Fruit fly (Drosophila melanogaster) whole organism, embryonic: Measurements from ENCODE around the gene Pgd.

Source experiments
- Abd-B ChIP-seq: fragments of 200-800 bp; sonication (Bioruptor generic); optimal IDR thresholded peaks from 2 replicates; lab custom pipeline; 2018; ENCODE audit warnings: missing biosample characterization, mild to moderate bottlenecking, missing genetic modification characterization, moderate library complexity
- Ada2b ChIP-seq: fragments of 200-800 bp; sonication (Bioruptor generic); IDR thresholded peaks from 2 replicates; pipeline ENCODE4 v1.3.6; 2022; ENCODE audit warnings: missing biosample characterization, missing genetic modification characterization
- Bteb2 ChIP-seq: fragments of 200-800 bp; sonication (Bioruptor generic); optimal IDR thresholded peaks from 2 replicates; lab custom pipeline; 2016; ENCODE audit warnings: missing biosample characterization, missing genetic modification characterization
- CG10979 ChIP-seq: fragments of 200-800 bp; sonication (Bioruptor generic); optimal IDR thresholded peaks from 2 replicates; lab custom pipeline; 2018; ENCODE audit warnings: missing biosample characterization, mild to moderate bottlenecking, missing genetic modification characterization, moderate library complexity
- CG11093 ChIP-seq: fragments of 200-800 bp; sonication (Bioruptor generic); IDR thresholded peaks from 3 replicates; pipeline ENCODE4 v1.3.6; 2022; ENCODE audit warnings: missing biosample characterization, missing genetic modification characterization
- CG11456 ChIP-seq: fragments of 200-800 bp; sonication (Bioruptor generic); IDR thresholded peaks from 3 replicates; pipeline ENCODE4 v1.3.6; 2022; ENCODE audit warnings: missing biosample characterization, missing genetic modification characterization
- CG12219 ChIP-seq: fragments of 200-800 bp; sonication (Bioruptor generic); optimal IDR thresholded peaks from 3 replicates; lab custom pipeline; 2018; ENCODE audit warnings: missing biosample characterization, mild to moderate bottlenecking, missing genetic modification characterization
- CG14014 ChIP-seq: fragments of 200-800 bp; sonication (Bioruptor generic); IDR thresholded peaks from 2 replicates; pipeline ENCODE4 v1.3.6; 2022; ENCODE audit warnings: missing biosample characterization, missing genetic modification characterization
- CG14441 ChIP-seq: fragments of 200-800 bp; sonication (Bioruptor generic); IDR thresholded peaks from 2 replicates; pipeline ENCODE4 v1.3.6; 2022; ENCODE audit warnings: missing biosample characterization, missing genetic modification characterization
- CG15479 ChIP-seq: fragments of 200-800 bp; sonication (Bioruptor generic); optimal IDR thresholded peaks from 3 replicates; lab custom pipeline; 2019; ENCODE audit warnings: missing biosample characterization, mild to moderate bottlenecking, missing genetic modification characterization, moderate library complexity
- CG15514 ChIP-seq: fragments of 200-800 bp; sonication (Bioruptor generic); optimal IDR thresholded peaks from 3 replicates; lab custom pipeline; 2017; ENCODE audit warnings: missing biosample characterization, missing genetic modification characterization, mild to moderate bottlenecking, moderate library complexity, missing genetic modification reagents
- CG15601 ChIP-seq: fragments of 200-800 bp; sonication (Bioruptor generic); optimal IDR thresholded peaks from 3 replicates; lab custom pipeline; 2019; ENCODE audit warnings: missing biosample characterization, mild to moderate bottlenecking, missing genetic modification characterization, moderate library complexity
- CG15696 ChIP-seq: fragments of 200-800 bp; sonication (Bioruptor generic); optimal IDR thresholded peaks from 2 replicates; lab custom pipeline; 2019; ENCODE audit warnings: missing biosample characterization, mild to moderate bottlenecking, missing genetic modification characterization, moderate library complexity
- CG1602 ChIP-seq: fragments of 200-800 bp; sonication (Bioruptor generic); optimal IDR thresholded peaks from 3 replicates; lab custom pipeline; 2016; ENCODE audit warnings: missing biosample characterization, missing genetic modification characterization
- CG1647 ChIP-seq: fragments of 200-800 bp; sonication (Bioruptor generic); optimal IDR thresholded peaks from 3 replicates; lab custom pipeline; 2016; ENCODE audit warnings: missing biosample characterization, missing genetic modification characterization
- CG16815 ChIP-seq: fragments of 200-800 bp; sonication (Bioruptor generic); optimal IDR thresholded peaks from 3 replicates; lab custom pipeline; 2017; ENCODE audit warnings: missing biosample characterization, mild to moderate bottlenecking, missing genetic modification characterization
- CG3065 ChIP-seq: fragments of 200-800 bp; sonication (Bioruptor generic); optimal IDR thresholded peaks from 2 replicates; lab custom pipeline; 2016; ENCODE audit warnings: missing biosample characterization, missing genetic modification characterization
- CG31388 ChIP-seq: fragments of 200-800 bp; sonication (Bioruptor generic); optimal IDR thresholded peaks from 2 replicates; lab custom pipeline; 2016; ENCODE audit warnings: missing biosample characterization, missing genetic modification characterization
- CG3163 ChIP-seq: fragments of 200-800 bp; sonication (Bioruptor generic); optimal IDR thresholded peaks from 3 replicates; lab custom pipeline; 2016; ENCODE audit warnings: missing biosample characterization, missing genetic modification characterization
- CG4730 ChIP-seq: fragments of 200-800 bp; sonication (Bioruptor generic); IDR thresholded peaks from 2 replicates; pipeline ENCODE4 v1.3.6; 2022; ENCODE audit warnings: missing biosample characterization, missing genetic modification characterization
- CG4854 ChIP-seq: fragments of 200-800 bp; sonication (Bioruptor generic); optimal IDR thresholded peaks from 2 replicates; lab custom pipeline; 2016; ENCODE audit warnings: missing biosample characterization, missing genetic modification characterization, inconsistent platforms
- CG7271 ChIP-seq: fragments of 200-800 bp; sonication (Bioruptor generic); optimal IDR thresholded peaks from 2 replicates; lab custom pipeline; 2018; ENCODE audit warnings: missing biosample characterization, mild to moderate bottlenecking, missing genetic modification characterization, moderate library complexity
- CG8478 ChIP-seq: fragments of >200 bp; optimal IDR thresholded peaks from 2 replicates; lab custom pipeline; 2018
- Fer3 ChIP-seq: fragments of 200-800 bp; sonication (Bioruptor generic); optimal IDR thresholded peaks from 2 replicates; lab custom pipeline; 2018; ENCODE audit warnings: missing biosample characterization, mild to moderate bottlenecking, missing genetic modification characterization, moderate library complexity
- H15 ChIP-seq: fragments of 200-800 bp; sonication (Bioruptor generic); IDR thresholded peaks from 3 replicates; pipeline ENCODE4 v1.3.6; 2022; ENCODE audit warnings: missing biosample characterization, missing genetic modification characterization
- HLHmδ ChIP-seq: fragments of 200-800 bp; sonication (Bioruptor generic); optimal IDR thresholded peaks from 2 replicates; lab custom pipeline; 2018; ENCODE audit warnings: missing biosample characterization, mild to moderate bottlenecking, missing genetic modification characterization, moderate library complexity
- Hey ChIP-seq: fragments of 200-800 bp; sonication (Bioruptor generic); optimal IDR thresholded peaks from 3 replicates; lab custom pipeline; 2018; ENCODE audit warnings: missing biosample characterization, mild to moderate bottlenecking, missing genetic modification characterization
- Hr39 ChIP-seq: fragments of >200 bp; optimal IDR thresholded peaks from 2 replicates; lab custom pipeline; 2017
- Lim3 ChIP-seq: fragments of 200-800 bp; sonication (Bioruptor generic); IDR thresholded peaks from 2 replicates; pipeline ENCODE4 v1.3.6; 2022; ENCODE audit warnings: missing biosample characterization, missing genetic modification characterization
- MBD-R2 ChIP-seq: fragments of 200-800 bp; sonication (Bioruptor generic); IDR thresholded peaks from 2 replicates; pipeline ENCODE4 v1.3.6; 2022; ENCODE audit warnings: missing biosample characterization, missing genetic modification characterization
- MTF-1 ChIP-seq: fragments of 200-800 bp; sonication (Bioruptor generic); optimal IDR thresholded peaks from 2 replicates; lab custom pipeline; 2018; ENCODE audit warnings: missing biosample characterization, mild to moderate bottlenecking, missing genetic modification characterization, borderline replicate concordance
- Mes4 ChIP-seq: fragments of 200-800 bp; sonication (Bioruptor generic); optimal IDR thresholded peaks from 2 replicates; lab custom pipeline; 2016; ENCODE audit warnings: missing biosample characterization, missing genetic modification characterization
- Mrtf ChIP-seq: fragments of 200-800 bp; sonication (Bioruptor generic); IDR thresholded peaks from 3 replicates; pipeline ENCODE4 v1.3.6; 2022; ENCODE audit warnings: missing biosample characterization, missing genetic modification characterization
- NfI ChIP-seq: fragments of 200-800 bp; sonication (Bioruptor generic); optimal IDR thresholded peaks from 3 replicates; lab custom pipeline; 2018; ENCODE audit warnings: missing biosample characterization, mild to moderate bottlenecking, missing genetic modification characterization, moderate library complexity
- Rx ChIP-seq: fragments of 200-800 bp; sonication (Bioruptor generic); IDR thresholded peaks from 2 replicates; pipeline ENCODE4 v1.3.6; 2022; ENCODE audit warnings: missing biosample characterization, missing genetic modification characterization
- Side ChIP-seq: fragments of 200-800 bp; sonication (Bioruptor generic); optimal IDR thresholded peaks from 2 replicates; lab custom pipeline; 2016; ENCODE audit warnings: missing biosample characterization, missing genetic modification characterization
- Xrp1 ChIP-seq: fragments of 200-800 bp; sonication (Bioruptor generic); IDR thresholded peaks from 2 replicates; pipeline ENCODE4 v1.3.6; 2022; ENCODE audit warnings: missing biosample characterization, missing genetic modification characterization
- az2 ChIP-seq: fragments of 200-800 bp; sonication (Bioruptor generic); optimal IDR thresholded peaks from 3 replicates; lab custom pipeline; 2016; ENCODE audit warnings: missing biosample characterization, missing genetic modification characterization
- da ChIP-seq: fragments of 200-800 bp; sonication (Bioruptor generic); optimal IDR thresholded peaks from 2 replicates; lab custom pipeline; 2016; ENCODE audit warnings: missing biosample characterization, missing genetic modification characterization
- dati ChIP-seq: fragments of 200-800 bp; sonication (Bioruptor generic); IDR thresholded peaks from 2 replicates; pipeline ENCODE4 v1.3.6; 2022; ENCODE audit warnings: missing biosample characterization, missing genetic modification characterization
- hbn ChIP-seq: fragments of 200-800 bp; sonication (Bioruptor generic); IDR thresholded peaks from 2 replicates; pipeline ENCODE4 v1.3.6; 2022; ENCODE audit warnings: missing biosample characterization, missing genetic modification characterization; ENCODE audit not compliant: partially characterized antibody
- hkb ChIP-seq, 2 experiments: fragments of 200-800 bp in 1 of 2; fragments of >200 bp in 1 of 2; sonication (Bioruptor generic) in 1 of 2; IDR thresholded peaks in 1 of 2; optimal IDR thresholded peaks in 1 of 2; 2 replicates each; pipeline versions ENCODE4 v1.3.6 to Lab custom; 2017 to 2022; ENCODE audit warnings: missing biosample characterization in 1 of 2, missing genetic modification characterization in 1 of 2
- lbe ChIP-seq: fragments of 200-800 bp; sonication (Bioruptor generic); optimal IDR thresholded peaks from 2 replicates; lab custom pipeline; 2016; ENCODE audit warnings: missing biosample characterization, mild to moderate bottlenecking, missing genetic modification characterization
- nau ChIP-seq: fragments of 200-800 bp; sonication (Bioruptor generic); optimal IDR thresholded peaks from 3 replicates; lab custom pipeline; 2017; ENCODE audit warnings: missing biosample characterization, mild to moderate bottlenecking, missing genetic modification characterization, missing genetic modification reagents
- psq ChIP-seq: fragments of 200-800 bp; sonication (Bioruptor generic); optimal IDR thresholded peaks from 2 replicates; lab custom pipeline; 2017; ENCODE audit warnings: missing biosample characterization, missing genetic modification characterization
- repo ChIP-seq: fragments of 200-800 bp; sonication (Bioruptor generic); optimal IDR thresholded peaks from 2 replicates; lab custom pipeline; 2016; ENCODE audit warnings: missing biosample characterization, missing genetic modification characterization
- sc ChIP-seq, 3 experiments: fragments of >200 bp in 2 of 3; fragments of 200-800 bp in 1 of 3; sonication (Bioruptor generic) in 1 of 3; optimal IDR thresholded peaks; 2 replicates in 2 of 3; 3 replicates in 1 of 3; lab custom pipeline; 2017; ENCODE audit warnings: mild to moderate bottlenecking in 1 of 3, missing biosample characterization in 1 of 3, missing genetic modification characterization in 1 of 3, missing genetic modification reagents in 1 of 3
- scrt ChIP-seq: fragments of 200-800 bp; sonication (Bioruptor generic); optimal IDR thresholded peaks from 2 replicates; lab custom pipeline; 2018; ENCODE audit warnings: missing biosample characterization, mild to moderate bottlenecking, missing genetic modification characterization, moderate library complexity
- ssp ChIP-seq: fragments of 200-800 bp; sonication (Bioruptor generic); IDR thresholded peaks from 2 replicates; pipeline ENCODE4 v1.3.6; 2022; ENCODE audit warnings: missing biosample characterization, missing genetic modification characterization
- toy ChIP-seq: fragments of 200-800 bp; sonication (Bioruptor generic); IDR thresholded peaks from 2 replicates; pipeline ENCODE4 v1.3.6; 2022; ENCODE audit warnings: missing biosample characterization, missing genetic modification characterization
- tx ChIP-seq: fragments of 200-800 bp; sonication (Bioruptor generic); optimal IDR thresholded peaks from 2 replicates; lab custom pipeline; 2016; ENCODE audit warnings: missing biosample characterization, missing genetic modification characterization
- vnd ChIP-seq: fragments of 200-800 bp; sonication (Bioruptor generic); IDR thresholded peaks from 3 replicates; pipeline ENCODE4 v1.3.6; 2022; ENCODE audit warnings: missing biosample characterization, missing genetic modification characterization; ENCODE audit not compliant: partially characterized antibody

The Pgd gene

dm6 chrX:2166129-2166528 lies 21.2 kb downstream of the Pgd start (continued):
- TF ChIP-seq CG16815 (GFP tag; lab: Kevin White, UChicago) (no peak), Fer3 (tag; lab: Kevin White, UChicago) (no peak), Rx (GFP tag; lab: Robert Waterston, UW) (no peak), CG3065 (no peak), hbn (no peak), CG12219 (GFP tag; lab: Kevin White, UChicago) (no peak), Side (GFP tag; lab: Kevin White, UChicago) (no peak), CG15514 (GFP tag; lab: Kevin White, UChicago) (no peak), CG15696 (tag; lab: Kevin White, UChicago) (no peak), toy (no peak), CG10979 (peak; percentile 53), Bteb2 (GFP tag; lab: Kevin White, UChicago) (no peak), CG4854 (GFP tag; lab: Kevin White, UChicago) (no peak), tx (GFP tag; lab: Kevin White, UChicago) (no peak), Lim3 (GFP tag; lab: Robert Waterston, UW) (no peak), CG14441 (GFP tag; lab: Robert Waterston, UW) (0 out of 2 replicates have a peak, but pooled peaks have one; percentile 14), CG31388 (GFP tag; lab: Kevin White, UChicago) (no peak), lbe (GFP tag; lab: Kevin White, UChicago) (no peak), az2 (GFP tag; lab: Kevin White, UChicago) (peak; percentile 49), vnd (no peak), ssp (GFP tag; lab: Robert Waterston, UW) (no peak), HLHmδ (GFP tag; lab: Kevin White, UChicago) (no peak), dati (GFP tag; lab: Robert Waterston, UW) (peak; percentile 62; the same call in 1 of the 2 replicates), MTF-1 (no peak), CG3163 (GFP tag; lab: Kevin White, UChicago) (no peak), da (no peak), repo (GFP tag; lab: Kevin White, UChicago) (peak; percentile 0), Hey (tag; lab: Kevin White, UChicago) (no peak), psq (no peak), CG14014 (GFP tag; lab: Robert Waterston, UW) (no peak), CG15479 (no peak), scrt (no peak), Xrp1 (GFP tag; lab: Robert Waterston, UW) (peak; percentile 48; the same call in 1 of the 2 replicates), hkb (optimal IDR thresholded peaks at IDR 0.05; lab: Kevin White, UChicago) (no peak), hkb (GFP tag; IDR thresholded peaks at IDR 0.05; lab: Robert Waterston, UW) (peak; percentile 65), Abd-B (no peak), CG11456 (GFP tag; lab: Robert Waterston, UW) (no peak), Ada2b (GFP tag; lab: Robert Waterston, UW) (peak; percentile 43), CG1602 (peak; percentile 19), CG15601 (tag; lab: Kevin White, UChicago) (no peak), CG4730 (GFP tag; lab: Robert Waterston, UW) (no peak), CG11093 (GFP tag; lab: Robert Waterston, UW) (no peak), nau (no peak), NfI (GFP tag; lab: Kevin White, UChicago) (peak; percentile 28), Hr39 (no peak), CG1647 (GFP tag; lab: Kevin White, UChicago) (no peak), Mrtf (GFP tag; lab: Robert Waterston, UW) (no peak), sc (optimal IDR thresholded peaks at IDR 0.05; lab: Kevin White, UChicago) (no peak), sc (GFP tag; optimal IDR thresholded peaks at IDR 0.05; lab: Kevin White, UChicago) (peak; percentile 21), Mes4 (peak; percentile 43), MBD-R2 (GFP tag; lab: Robert Waterston, UW) (no peak), H15 (GFP tag; lab: Robert Waterston, UW) (no peak), CG8478 (lab: Kevin White, UChicago) (no peak), CG7271 (tag; lab: Kevin White, UChicago) (no peak)
